Worm (Caenorhabditis elegans) whole organism, L1 larva: ENCODE results near the gene nhr-199.

ENCODE experiments used
- C04F5.9 ChIP-seq: sonication (generic microtip); optimal IDR thresholded peaks from 2 replicates; lab custom pipeline; 2016; ENCODE audit warnings: missing genetic modification characterization, missing compliant biosample characterization
- C16A3.4 ChIP-seq: fragments of 150-350 bp; optimal IDR thresholded peaks from 2 replicates; lab custom pipeline; 2014; ENCODE audit warnings: missing biosample characterization, missing genetic modification characterization
- C34B4.2 ChIP-seq: sonication (generic microtip); optimal IDR thresholded peaks from 2 replicates; lab custom pipeline; 2017; ENCODE audit warnings: mild to moderate bottlenecking, missing genetic modification characterization, missing compliant biosample characterization
- Y116A8C.19 ChIP-seq: sonication (generic microtip); optimal IDR thresholded peaks from 2 replicates; lab custom pipeline; 2016; ENCODE audit warnings: missing compliant biosample characterization, missing genetic modification characterization, borderline replicate concordance
- aha-1 ChIP-seq: fragments of 150-350 bp; optimal IDR thresholded peaks from 2 replicates; lab custom pipeline; 2014; ENCODE audit warnings: missing biosample characterization, missing genetic modification characterization
- blmp-1 ChIP-seq: fragments of 150-350 bp; optimal IDR thresholded peaks from 2 replicates; lab custom pipeline; 2014; ENCODE audit warnings: missing biosample characterization, missing genetic modification characterization
- ceh-63 ChIP-seq: fragments of 200-800 bp; sonication (Bioruptor generic); optimal IDR thresholded peaks from 2 replicates; lab custom pipeline; 2018; ENCODE audit warnings: mild to moderate bottlenecking, missing genetic modification characterization, missing compliant biosample characterization
- ceh-8 ChIP-seq: fragments of 200-800 bp; sonication (Bioruptor generic); optimal IDR thresholded peaks from 2 replicates; lab custom pipeline; 2018; ENCODE audit warnings: mild to moderate bottlenecking, missing genetic modification characterization, moderate library complexity, missing compliant biosample characterization
- ceh-82 ChIP-seq, 3 experiments: fragments of 150-350 bp in 1 of 3; sonication (generic microtip) in 2 of 3; optimal IDR thresholded peaks; 2 replicates each; lab custom pipeline; 2014 to 2017; ENCODE audit warnings: missing biosample characterization in 3 of 3, missing genetic modification characterization in 3 of 3
- ceh-90 ChIP-seq: sonication (generic microtip); optimal IDR thresholded peaks from 2 replicates; lab custom pipeline; 2016; ENCODE audit warnings: missing genetic modification characterization, missing compliant biosample characterization
- ces-1 ChIP-seq: fragments of 150-350 bp; optimal IDR thresholded peaks from 2 replicates; lab custom pipeline; 2014; ENCODE audit warnings: missing biosample characterization, missing genetic modification reagents, missing genetic modification characterization
- dpl-1 ChIP-seq, 3 experiments: fragments of 150-350 bp in 2 of 3; sonication (generic microtip) in 1 of 3; optimal IDR thresholded peaks; 2 replicates each; lab custom pipeline; 2014 to 2017; ENCODE audit warnings: missing biosample characterization in 3 of 3, missing genetic modification characterization in 3 of 3, missing genetic modification reagents in 3 of 3
- efl-3 ChIP-seq: fragments of 200-800 bp; sonication (Bioruptor generic); optimal IDR thresholded peaks from 2 replicates; lab custom pipeline; 2018; ENCODE audit warnings: mild to moderate bottlenecking, missing genetic modification characterization, missing compliant biosample characterization
- egl-27 ChIP-seq, 2 experiments: fragments of 150-350 bp in 1 of 2; sonication (generic microtip); optimal IDR thresholded peaks; 3 replicates each; lab custom pipeline; 2017 to 2018; ENCODE audit warnings: missing biosample characterization in 2 of 2, missing genetic modification characterization in 2 of 2, missing genetic modification reagents in 2 of 2
- elt-2 ChIP-seq: sonication (generic microtip); optimal IDR thresholded peaks from 2 replicates; lab custom pipeline; 2016; ENCODE audit warnings: missing genetic modification characterization, mild to moderate bottlenecking, inconsistent platforms, missing compliant biosample characterization, missing genetic modification reagents
- elt-3 ChIP-seq, 6 experiments: fragments of 150-350 bp in 1 of 6; sonication (generic microtip); optimal IDR thresholded peaks; 2 replicates each; lab custom pipeline; 2017 to 2018; ENCODE audit warnings: missing biosample characterization in 6 of 6, missing genetic modification characterization in 6 of 6, inconsistent platforms in 1 of 6
- fkh-10 ChIP-seq: sonication (generic microtip); optimal IDR thresholded peaks from 2 replicates; lab custom pipeline; 2017; ENCODE audit warnings: missing biosample characterization, missing genetic modification reagents, missing genetic modification characterization
- fkh-4 ChIP-seq: sonication (generic microtip); optimal IDR thresholded peaks from 2 replicates; lab custom pipeline; 2016; ENCODE audit warnings: missing compliant biosample characterization, missing genetic modification characterization, borderline replicate concordance
- fos-1 ChIP-seq: fragments of 150-350 bp; optimal IDR thresholded peaks from 2 replicates; lab custom pipeline; 2014; ENCODE audit warnings: missing biosample characterization, missing genetic modification characterization
- hlh-4 ChIP-seq: sonication (generic microtip); optimal IDR thresholded peaks from 2 replicates; lab custom pipeline; 2016; ENCODE audit warnings: mild to moderate bottlenecking, missing genetic modification characterization, missing compliant biosample characterization
- hpl-2 ChIP-seq: fragments of 150-350 bp; optimal IDR thresholded peaks from 2 replicates; lab custom pipeline; 2014; ENCODE audit warnings: missing biosample characterization, missing genetic modification reagents, missing genetic modification characterization
- irx-1 ChIP-seq: sonication (generic microtip); optimal IDR thresholded peaks from 2 replicates; lab custom pipeline; 2016; ENCODE audit warnings: missing genetic modification characterization, missing compliant biosample characterization
- isw-1 ChIP-seq: fragments of 200-800 bp; sonication (Bioruptor generic); IDR thresholded peaks from 2 replicates; pipeline ENCODE4 v1.3.6; 2022; ENCODE audit warnings: missing genetic modification characterization, missing compliant biosample characterization
- lin-14 ChIP-seq: fragments of 200-800 bp; sonication (Bioruptor generic); optimal IDR thresholded peaks from 2 replicates; lab custom pipeline; 2018; ENCODE audit warnings: mild to moderate bottlenecking, missing genetic modification characterization, moderate library complexity, missing compliant biosample characterization
- lin-15B ChIP-seq: fragments of 150-350 bp; sonication (generic microtip); optimal IDR thresholded peaks from 3 replicates; lab custom pipeline; 2014; ENCODE audit warnings: missing biosample characterization, missing genetic modification characterization
- lir-3 ChIP-seq: sonication (generic microtip); optimal IDR thresholded peaks from 2 replicates; lab custom pipeline; 2016; ENCODE audit warnings: mild to moderate bottlenecking, missing genetic modification characterization, moderate library complexity, missing compliant biosample characterization; ENCODE audit not compliant: poor library complexity
- lsy-2 ChIP-seq, 2 experiments: fragments of 150-350 bp; optimal IDR thresholded peaks; 2 replicates each; lab custom pipeline; 2014; ENCODE audit warnings: missing biosample characterization in 2 of 2, missing genetic modification characterization in 2 of 2
- mdl-1 ChIP-seq, 2 experiments: fragments of 150-350 bp; optimal IDR thresholded peaks; 2 replicates each; lab custom pipeline; 2014 to 2017; ENCODE audit warnings: missing biosample characterization in 2 of 2, missing genetic modification characterization in 2 of 2, inconsistent platforms in 1 of 2
- mef-2 ChIP-seq: fragments of 150-350 bp; optimal IDR thresholded peaks from 2 replicates; lab custom pipeline; 2014; ENCODE audit warnings: missing biosample characterization, missing genetic modification characterization
- mep-1 ChIP-seq: fragments of 150-350 bp; optimal IDR thresholded peaks from 2 replicates; lab custom pipeline; 2014; ENCODE audit warnings: missing biosample characterization, missing genetic modification characterization
- nhr-11 ChIP-seq: fragments of 150-350 bp; optimal IDR thresholded peaks from 2 replicates; lab custom pipeline; 2014; ENCODE audit warnings: missing biosample characterization, missing genetic modification characterization
- nhr-19 ChIP-seq: fragments of 200-800 bp; sonication (Bioruptor generic); conservative IDR thresholded peaks from 2 replicates; pipeline ENCODE4 v1.3.6; 2022; ENCODE audit warnings: missing genetic modification characterization, missing compliant biosample characterization
- nhr-28 ChIP-seq: fragments of 150-350 bp; optimal IDR thresholded peaks from 2 replicates; lab custom pipeline; 2014; ENCODE audit warnings: missing biosample characterization, missing genetic modification characterization
- nhr-71 ChIP-seq: sonication (generic microtip); optimal IDR thresholded peaks from 2 replicates; lab custom pipeline; 2016; ENCODE audit warnings: mild to moderate bottlenecking, missing genetic modification characterization, moderate library complexity, missing compliant biosample characterization
- nhr-84 ChIP-seq: sonication (generic microtip); optimal IDR thresholded peaks from 2 replicates; lab custom pipeline; 2017; ENCODE audit warnings: missing biosample characterization, missing genetic modification characterization
- nhr-85 ChIP-seq: sonication (generic microtip); peaks from one replicate; lab custom pipeline; 2016; ENCODE audit warnings: missing genetic modification characterization, inconsistent platforms, missing compliant biosample characterization
- nhr-90 ChIP-seq: sonication (generic microtip); optimal IDR thresholded peaks from 2 replicates; lab custom pipeline; 2016; ENCODE audit warnings: mild to moderate bottlenecking, missing genetic modification characterization, missing compliant biosample characterization; ENCODE audit not compliant: poor library complexity
- pag-3 ChIP-seq: sonication (generic microtip); optimal IDR thresholded peaks from 2 replicates; lab custom pipeline; 2017; ENCODE audit warnings: missing genetic modification characterization, mild to moderate bottlenecking, missing compliant biosample characterization, antibody characterized with exemption, borderline replicate concordance; ENCODE audit not compliant: insufficient read depth
- pqm-1 ChIP-seq: sonication (generic microtip); optimal IDR thresholded peaks from 3 replicates; lab custom pipeline; 2017; ENCODE audit warnings: missing biosample characterization, missing genetic modification characterization
- rnt-1 ChIP-seq: sonication (generic microtip); optimal IDR thresholded peaks from 2 replicates; lab custom pipeline; 2016; ENCODE audit warnings: mild to moderate bottlenecking, missing genetic modification characterization, moderate library complexity, missing compliant biosample characterization
- snu-23 ChIP-seq: sonication (generic microtip); optimal IDR thresholded peaks from 2 replicates; lab custom pipeline; 2016; ENCODE audit warnings: missing genetic modification characterization, missing compliant biosample characterization
- swsn-7 ChIP-seq: sonication (generic microtip); optimal IDR thresholded peaks from 2 replicates; lab custom pipeline; 2016; ENCODE audit warnings: missing genetic modification characterization, missing compliant biosample characterization
- tlp-1 ChIP-seq: fragments of 150-350 bp; optimal IDR thresholded peaks from 2 replicates; lab custom pipeline; 2014; ENCODE audit warnings: missing biosample characterization, missing genetic modification characterization
- unc-98 ChIP-seq: fragments of 200-800 bp; sonication (Bioruptor generic); IDR thresholded peaks from 2 replicates; pipeline ENCODE4 v1.3.6; 2022; ENCODE audit warnings: missing genetic modification characterization, missing compliant biosample characterization
- xbp-1 ChIP-seq: sonication (generic microtip); optimal IDR thresholded peaks from 2 replicates; lab custom pipeline; 2016; ENCODE audit warnings: missing genetic modification characterization, missing compliant biosample characterization
- zag-1 ChIP-seq: fragments of 150-350 bp; optimal IDR thresholded peaks from 2 replicates; lab custom pipeline; 2014; ENCODE audit warnings: missing biosample characterization, missing genetic modification characterization
- zip-4 ChIP-seq: fragments of 200-800 bp; sonication (Bioruptor generic); optimal IDR thresholded peaks from 2 replicates; lab custom pipeline; 2018; ENCODE audit warnings: mild to moderate bottlenecking, missing genetic modification characterization, moderate library complexity, missing compliant biosample characterization
- ztf-11 ChIP-seq, 2 experiments: sonication (generic microtip); optimal IDR thresholded peaks; 2 replicates each; lab custom pipeline; 2016 to 2017; ENCODE audit warnings: missing genetic modification characterization in 2 of 2, missing biosample characterization in 1 of 2, missing compliant biosample characterization in 1 of 2
- ztf-4 ChIP-seq: fragments of 150-350 bp; optimal IDR thresholded peaks from 2 replicates; lab custom pipeline; 2014; ENCODE audit warnings: missing biosample characterization, missing genetic modification characterization

The nhr-199 gene

DNA sequence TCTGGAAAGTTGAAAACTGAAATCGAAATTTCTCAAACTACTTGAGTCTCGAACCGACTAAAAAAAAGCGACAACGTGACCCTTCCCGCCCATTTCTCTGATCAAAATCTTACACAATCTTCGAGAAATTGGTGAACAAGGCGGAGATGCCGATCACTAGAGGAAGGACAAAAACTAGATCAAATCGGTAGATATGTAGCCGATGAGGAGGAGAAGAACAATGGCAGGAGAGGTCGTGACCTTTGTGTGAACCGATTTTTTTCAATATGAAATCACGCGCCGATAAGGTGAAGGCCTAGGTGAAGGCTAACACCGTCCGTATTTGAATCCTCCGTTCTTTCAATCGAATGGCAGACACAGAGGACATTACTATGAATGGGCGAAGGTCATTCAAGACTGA lies 38.7 kb downstream of the nhr-199 start (continued):
- TF ChIP-seq nhr-90 (tag; lab: Kevin White, UChicago) (peak; percentile 10), isw-1 (GFP tag; lab: Robert Waterston, UW) (no peak), nhr-28 (no peak), lin-14 (GFP tag; lab: Kevin White, UChicago) (peak; percentile 82), snu-23 (GFP tag; lab: Kevin White, UChicago) (peak; percentile 15)

- TF ChIP-seq ceh-82 (tag; optimal IDR thresholded peaks at IDR 0.05; lab: Kevin White, UChicago): no peak
- TF ChIP-seq Y116A8C.19 (tag; lab: Kevin White, UChicago): no peak
- TF ChIP-seq ztf-4 (tag; lab: Kevin White, UChicago): no peak
- TF ChIP-seq mep-1 (tag; lab: Kevin White, UChicago): no peak
- TF ChIP-seq nhr-11 (tag; lab: Kevin White, UChicago): no peak
- TF ChIP-seq lir-3 (tag; lab: Kevin White, UChicago): no peak
- TF ChIP-seq C04F5.9: no peak
- no peak for TF ChIP-seq ceh-8 (GFP tag; lab: Kevin White, UChicago)
- no peak for TF ChIP-seq hlh-4 (tag; lab: Kevin White, UChicago)
- no peak for TF ChIP-seq tlp-1
- TF ChIP-seq egl-27 (tag; optimal IDR thresholded peaks at IDR 0.05; lab: Kevin White, UChicago): no peak
- no peak for TF ChIP-seq hpl-2
- TF ChIP-seq blmp-1: no peak
- TF ChIP-seq lin-15B (tag; lab: Kevin White, UChicago): no peak
- TF ChIP-seq rnt-1: peak; percentile 72
- no peak for TF ChIP-seq ceh-90 (tag; lab: Kevin White, UChicago)
- no peak for TF ChIP-seq pag-3
- TF ChIP-seq lsy-2 (tag; optimal IDR thresholded peaks at IDR 0.05; lab: Kevin White, UChicago): peak in 1 of 2 experiments; percentile 24
- peak; percentile 5 for TF ChIP-seq snu-23 (GFP tag; lab: Kevin White, UChicago)
- no peak for TF ChIP-seq efl-3 (GFP tag; lab: Kevin White, UChicago)
- no peak for TF ChIP-seq irx-1 (tag; lab: Kevin White, UChicago)
- TF ChIP-seq nhr-85 (tag; lab: Kevin White, UChicago): no peak
- no peak for TF ChIP-seq elt-3 (tag; optimal IDR thresholded peaks at IDR 0.05; lab: Kevin White, UChicago)
- peak; percentile 51 for TF ChIP-seq lin-14 (GFP tag; lab: Kevin White, UChicago)
- no peak for TF ChIP-seq C16A3.4 (tag; lab: Kevin White, UChicago)
- TF ChIP-seq ces-1 (GFP tag; lab: Kevin White, UChicago): no peak
- TF ChIP-seq elt-2: no peak
- no peak for TF ChIP-seq mef-2 (tag; lab: Kevin White, UChicago)
- no peak for TF ChIP-seq fos-1
- TF ChIP-seq nhr-84 (tag; lab: Kevin White, UChicago): no peak
- no peak for TF ChIP-seq dpl-1 (GFP tag; optimal IDR thresholded peaks at IDR 0.05; lab: Kevin White, UChicago)
- TF ChIP-seq xbp-1 (tag; lab: Kevin White, UChicago): no peak
- TF ChIP-seq aha-1 (tag; lab: Kevin White, UChicago): no peak
- TF ChIP-seq fkh-4 (tag; lab: Kevin White, UChicago): no peak
- no peak for TF ChIP-seq C34B4.2 (tag; lab: Kevin White, UChicago)
- peak; percentile 40 for TF ChIP-seq nhr-71 (tag; lab: Kevin White, UChicago)
- no peak for TF ChIP-seq ceh-63 (GFP tag; lab: Kevin White, UChicago)
- no peak for TF ChIP-seq unc-98 (GFP tag; lab: Robert Waterston, UW)
- TF ChIP-seq pqm-1 (tag; lab: Kevin White, UChicago): no peak
- TF ChIP-seq isw-1 (GFP tag; lab: Robert Waterston, UW): no peak
- no peak for TF ChIP-seq swsn-7
- no peak for TF ChIP-seq ztf-11 (tag; optimal IDR thresholded peaks at IDR 0.05; lab: Kevin White, UChicago)
- TF ChIP-seq fkh-10 (GFP tag; lab: Kevin White, UChicago): no peak
- TF ChIP-seq nhr-19 (GFP tag; lab: Robert Waterston, UW): peak; percentile 34; the same call in 1 of the 2 replicates
- TF ChIP-seq mdl-1 (tag; optimal IDR thresholded peaks at IDR 0.05; lab: Kevin White, UChicago): no peak
- TF ChIP-seq zip-4 (GFP tag; lab: Kevin White, UChicago): no peak
- no peak for TF ChIP-seq zag-1 (tag; lab: Kevin White, UChicago)
These were observed 41.2 kb downstream of the nhr-199 start for ce11 chrV:15658262-15659060.
